Fruit fly (Drosophila melanogaster) whole organism, embryonic: ENCODE measurements around the gene zuc.

Experiments
- Asciz ChIP-seq: fragments of 200-800 bp; sonication (Bioruptor generic); optimal IDR thresholded peaks from 2 replicates; lab custom pipeline; 2017; ENCODE audit warnings: missing biosample characterization, mild to moderate bottlenecking, missing genetic modification characterization, missing genetic modification reagents
- B-H2 ChIP-seq: fragments of 200-800 bp; sonication (Bioruptor generic); optimal IDR thresholded peaks from 2 replicates; lab custom pipeline; 2018; ENCODE audit warnings: missing biosample characterization, mild to moderate bottlenecking, missing genetic modification characterization
- BEAF-32 ChIP-seq: fragments of 200-800 bp; sonication (Bioruptor generic); optimal IDR thresholded peaks from 3 replicates; lab custom pipeline; 2017; ENCODE audit warnings: missing biosample characterization, missing genetic modification characterization, mild to moderate bottlenecking, moderate library complexity, missing genetic modification reagents
- CG1024 ChIP-seq: fragments of 200-800 bp; sonication (Bioruptor generic); IDR thresholded peaks from 2 replicates; pipeline ENCODE4 v1.3.6; 2022; ENCODE audit warnings: missing biosample characterization, missing genetic modification characterization
- CG11456 ChIP-seq: fragments of 200-800 bp; sonication (Bioruptor generic); IDR thresholded peaks from 3 replicates; pipeline ENCODE4 v1.3.6; 2022; ENCODE audit warnings: missing biosample characterization, missing genetic modification characterization
- CG11695 ChIP-seq: fragments of 200-800 bp; sonication (Bioruptor generic); IDR thresholded peaks from 3 replicates; pipeline ENCODE4 v1.3.6; 2022; ENCODE audit warnings: missing biosample characterization, missing genetic modification characterization
- CG12391 ChIP-seq: fragments of 200-800 bp; sonication (Bioruptor generic); optimal IDR thresholded peaks from 3 replicates; lab custom pipeline; 2018; ENCODE audit warnings: missing biosample characterization, mild to moderate bottlenecking, missing genetic modification characterization, moderate library complexity
- CG16863 ChIP-seq: fragments of 200-800 bp; sonication (Bioruptor generic); optimal IDR thresholded peaks from 3 replicates; lab custom pipeline; 2016; ENCODE audit warnings: missing biosample characterization, missing genetic modification characterization
- CG1832 ChIP-seq: fragments of 200-800 bp; sonication (Bioruptor generic); optimal IDR thresholded peaks from 2 replicates; lab custom pipeline; 2017; ENCODE audit warnings: missing biosample characterization, mild to moderate bottlenecking, missing genetic modification characterization, inconsistent platforms
- CG30020 ChIP-seq: fragments of 200-800 bp; optimal IDR thresholded peaks from 2 replicates; lab custom pipeline; 2019; ENCODE audit warnings: missing biosample characterization, mild to moderate bottlenecking, missing genetic modification characterization, moderate library complexity
- CG33213 ChIP-seq: fragments of 200-800 bp; sonication (Bioruptor generic); optimal IDR thresholded peaks from 3 replicates; lab custom pipeline; 2016; ENCODE audit warnings: missing biosample characterization, missing genetic modification characterization
- CG34224 ChIP-seq: fragments of 200-800 bp; sonication (Bioruptor generic); IDR thresholded peaks from 3 replicates; pipeline ENCODE4 v1.3.6; 2022; ENCODE audit warnings: missing biosample characterization, missing genetic modification characterization; ENCODE audit not compliant: partially characterized antibody
- CG42726 ChIP-seq: fragments of 200-800 bp; sonication (Bioruptor generic); IDR thresholded peaks from 2 replicates; pipeline ENCODE4 v1.3.6; 2022; ENCODE audit warnings: missing biosample characterization, missing genetic modification characterization; ENCODE audit not compliant: partially characterized antibody
- CG4820 ChIP-seq: fragments of 200-800 bp; sonication (Bioruptor generic); optimal IDR thresholded peaks from 3 replicates; lab custom pipeline; 2016; ENCODE audit warnings: missing biosample characterization, missing genetic modification characterization
- CG6654 ChIP-seq: fragments of 200-800 bp; sonication (Bioruptor generic); optimal IDR thresholded peaks from 2 replicates; lab custom pipeline; 2017; ENCODE audit warnings: missing biosample characterization, mild to moderate bottlenecking, missing genetic modification characterization
- CG7357 ChIP-seq: fragments of 200-800 bp; sonication (Bioruptor generic); IDR thresholded peaks from 3 replicates; pipeline ENCODE4 v1.3.6; 2022; ENCODE audit warnings: missing biosample characterization, missing genetic modification characterization
- CG7372 ChIP-seq: fragments of 200-800 bp; sonication (Bioruptor generic); IDR thresholded peaks from 2 replicates; pipeline ENCODE4 v1.3.6; 2022; ENCODE audit warnings: missing biosample characterization, missing genetic modification characterization
- D19B ChIP-seq: fragments of 200-800 bp; sonication (Bioruptor generic); optimal IDR thresholded peaks from 2 replicates; lab custom pipeline; 2017; ENCODE audit warnings: missing biosample characterization, mild to moderate bottlenecking, missing genetic modification characterization
- ERR ChIP-seq: fragments of 200-800 bp; sonication (Bioruptor generic); optimal IDR thresholded peaks from 2 replicates; lab custom pipeline; 2016; ENCODE audit warnings: missing biosample characterization, missing genetic modification characterization
- Ets65A ChIP-seq: fragments of 200-800 bp; sonication (Bioruptor generic); peaks from one replicate; lab custom pipeline; 2016; ENCODE audit warnings: missing biosample characterization, missing genetic modification characterization
- Jarid2 ChIP-seq: fragments of 200-800 bp; sonication (Bioruptor generic); optimal IDR thresholded peaks from 3 replicates; lab custom pipeline; 2017; ENCODE audit warnings: mild to moderate bottlenecking, missing biosample characterization, missing genetic modification reagents, missing genetic modification characterization
- Kr ChIP-seq: fragments of 200-800 bp; sonication (Bioruptor generic); optimal IDR thresholded peaks from 2 replicates; lab custom pipeline; 2017; ENCODE audit warnings: missing biosample characterization, mild to moderate bottlenecking, missing genetic modification characterization
- Lpt ChIP-seq: fragments of >200 bp; optimal IDR thresholded peaks from 2 replicates; lab custom pipeline; 2018; ENCODE audit warnings: missing biosample characterization, missing genetic modification characterization
- Med ChIP-seq: fragments of 200-800 bp; sonication (Bioruptor generic); peaks from one replicate; lab custom pipeline; 2016; ENCODE audit warnings: missing biosample characterization, missing genetic modification characterization, mild to moderate bottlenecking, inconsistent platforms, moderate library complexity
- Meics ChIP-seq: fragments of 200-800 bp; sonication (Bioruptor generic); optimal IDR thresholded peaks from 2 replicates; lab custom pipeline; 2017; ENCODE audit warnings: missing biosample characterization, mild to moderate bottlenecking, missing genetic modification characterization
- NK7.1 ChIP-seq: fragments of 200-800 bp; sonication (Bioruptor generic); optimal IDR thresholded peaks from 3 replicates; lab custom pipeline; 2016; ENCODE audit warnings: missing biosample characterization, missing genetic modification characterization
- Nf-YC ChIP-seq: fragments of 200-800 bp; optimal IDR thresholded peaks from 3 replicates; lab custom pipeline; 2019; ENCODE audit warnings: missing biosample characterization, mild to moderate bottlenecking, missing genetic modification characterization, moderate library complexity
- NfI ChIP-seq: fragments of 200-800 bp; sonication (Bioruptor generic); optimal IDR thresholded peaks from 3 replicates; lab custom pipeline; 2018; ENCODE audit warnings: missing biosample characterization, mild to moderate bottlenecking, missing genetic modification characterization, moderate library complexity
- Optix ChIP-seq: fragments of 200-800 bp; sonication (Bioruptor generic); IDR thresholded peaks from 3 replicates; pipeline ENCODE4 v1.3.6; 2022; ENCODE audit warnings: missing biosample characterization, missing genetic modification characterization
- Taf1 ChIP-seq: fragments of 200-800 bp; sonication (Bioruptor generic); IDR thresholded peaks from 2 replicates; pipeline ENCODE4 v1.3.6; 2022; ENCODE audit warnings: missing biosample characterization, missing genetic modification characterization
- ara ChIP-seq: fragments of 200-800 bp; sonication (Bioruptor generic); IDR thresholded peaks from 2 replicates; pipeline ENCODE4 v1.3.6; 2022; ENCODE audit warnings: missing biosample characterization, missing genetic modification characterization
- bigmax ChIP-seq: fragments of 200-800 bp; sonication (Bioruptor generic); optimal IDR thresholded peaks from 2 replicates; lab custom pipeline; 2018; ENCODE audit warnings: missing biosample characterization, mild to moderate bottlenecking, missing genetic modification characterization
- dan ChIP-seq: fragments of 200-800 bp; sonication (Bioruptor generic); IDR thresholded peaks from 2 replicates; pipeline ENCODE4 v1.3.6; 2022; ENCODE audit warnings: missing biosample characterization, missing genetic modification characterization
- esg ChIP-seq: fragments of 200-800 bp; sonication (Bioruptor generic); conservative IDR thresholded peaks from 2 replicates; pipeline ENCODE4 v1.3.6; 2022; ENCODE audit warnings: missing biosample characterization, missing genetic modification characterization
- fd3F ChIP-seq: fragments of 200-800 bp; sonication (Bioruptor generic); optimal IDR thresholded peaks from 2 replicates; lab custom pipeline; 2018; ENCODE audit warnings: missing biosample characterization, mild to moderate bottlenecking, missing genetic modification characterization, moderate library complexity
- jumu ChIP-seq: fragments of 200-800 bp; sonication (Bioruptor generic); optimal IDR thresholded peaks from 3 replicates; lab custom pipeline; 2016; ENCODE audit warnings: missing biosample characterization, missing genetic modification characterization
- kni ChIP-seq: fragments of 200-800 bp; sonication (Bioruptor generic); optimal IDR thresholded peaks from 3 replicates; lab custom pipeline; 2017; ENCODE audit warnings: mild to moderate bottlenecking, missing biosample characterization, missing genetic modification reagents, missing genetic modification characterization
- lbe ChIP-seq: fragments of 200-800 bp; sonication (Bioruptor generic); optimal IDR thresholded peaks from 2 replicates; lab custom pipeline; 2016; ENCODE audit warnings: missing biosample characterization, mild to moderate bottlenecking, missing genetic modification characterization
- nerfin-1 ChIP-seq: fragments of 200-800 bp; sonication (Bioruptor generic); optimal IDR thresholded peaks from 3 replicates; lab custom pipeline; 2019; ENCODE audit warnings: missing biosample characterization, mild to moderate bottlenecking, missing genetic modification characterization, moderate library complexity
- pfk ChIP-seq: fragments of 200-800 bp; sonication (Bioruptor generic); optimal IDR thresholded peaks from 2 replicates; lab custom pipeline; 2018; ENCODE audit warnings: missing biosample characterization, mild to moderate bottlenecking, missing genetic modification characterization, moderate library complexity
- pho ChIP-seq: fragments of 200-800 bp; sonication (Bioruptor generic); optimal IDR thresholded peaks from 2 replicates; lab custom pipeline; 2016; ENCODE audit warnings: missing biosample characterization, missing genetic modification characterization
- row ChIP-seq: fragments of 200-800 bp; sonication (Bioruptor generic); IDR thresholded peaks from 3 replicates; pipeline ENCODE4 v1.3.6; 2022; ENCODE audit warnings: missing biosample characterization, missing genetic modification characterization
- sim ChIP-seq: fragments of 200-800 bp; sonication (Bioruptor generic); IDR thresholded peaks from 2 replicates; pipeline ENCODE4 v1.3.6; 2022; ENCODE audit warnings: missing biosample characterization, missing genetic modification characterization
- so ChIP-seq: fragments of 200-800 bp; sonication (Bioruptor generic); IDR thresholded peaks from 3 replicates; pipeline ENCODE4 v1.3.6; 2022; ENCODE audit warnings: missing biosample characterization, missing genetic modification characterization
- tap ChIP-seq: fragments of 200-800 bp; optimal IDR thresholded peaks from 3 replicates; lab custom pipeline; 2019; ENCODE audit warnings: missing biosample characterization, mild to moderate bottlenecking, missing genetic modification characterization, moderate library complexity
- tgo ChIP-seq: fragments of 200-800 bp; sonication (Bioruptor generic); IDR thresholded peaks from 3 replicates; pipeline ENCODE4 v1.3.6; 2022; ENCODE audit warnings: missing biosample characterization, missing genetic modification characterization
- ttk ChIP-seq: fragments of 200-800 bp; sonication (Bioruptor generic); IDR thresholded peaks from 2 replicates; pipeline ENCODE4 v2.1.2; 2022; ENCODE audit warnings: missing biosample characterization, missing genetic modification characterization
- tx ChIP-seq: fragments of 200-800 bp; sonication (Bioruptor generic); optimal IDR thresholded peaks from 2 replicates; lab custom pipeline; 2016; ENCODE audit warnings: missing biosample characterization, missing genetic modification characterization
- vfl ChIP-seq: fragments of 200-800 bp; sonication (Bioruptor generic); optimal IDR thresholded peaks from 2 replicates; lab custom pipeline; 2016; ENCODE audit warnings: missing biosample characterization, missing genetic modification characterization

zuc gene

dm6 chr2L:12028102-12028501, 38.4 kb upstream of the zuc start (continued):
- TF ChIP-seq Asciz (GFP tag; lab: Kevin White, UChicago) (no peak), CG7357 (no peak), bigmax (GFP tag; lab: Kevin White, UChicago) (no peak), tap (tag; lab: Kevin White, UChicago) (no peak), tgo (GFP tag; lab: Robert Waterston, UW) (no peak), jumu (GFP tag; lab: Kevin White, UChicago) (no peak), kni (GFP tag; lab: Kevin White, UChicago) (peak; percentile 51), Kr (no peak), CG1024 (GFP tag; lab: Robert Waterston, UW) (no peak), CG12391 (tag; lab: Kevin White, UChicago) (no peak), NK7.1 (no peak), CG16863 (GFP tag; lab: Kevin White, UChicago) (no peak), D19B (GFP tag; lab: Kevin White, UChicago) (peak; percentile 46), lbe (GFP tag; lab: Kevin White, UChicago) (no peak), CG7372 (GFP tag; lab: Robert Waterston, UW) (no peak), CG11456 (GFP tag; lab: Robert Waterston, UW) (0 out of 3 replicates have a peak, but pooled peaks have one; percentile 21), vfl (GFP tag; lab: Kevin White, UChicago) (no peak), B-H2 (no peak), Taf1 (GFP tag; lab: Robert Waterston, UW) (no peak), tx (no peak), CG33213 (GFP tag; lab: Kevin White, UChicago) (no peak), fd3F (GFP tag; lab: Kevin White, UChicago) (no peak)

dm6 chr2L:12027435-12027834, 37.8 kb upstream of the zuc start, which contains the start of gene dmGlut:
Gene dmGlut (plus strand): TSS chr2L:12027438.
- TF ChIP-seq sim (GFP tag; lab: Robert Waterston, UW) = no peak
- peak; percentile 64 for TF ChIP-seq Ets65A (GFP tag; lab: Kevin White, UChicago)
- no peak for TF ChIP-seq ERR (GFP tag; lab: Kevin White, UChicago)
- TF ChIP-seq esg (GFP tag; lab: Robert Waterston, UW) = no peak
- TF ChIP-seq CG42726 = no peak
- TF ChIP-seq dan (GFP tag; lab: Robert Waterston, UW) = no peak
- TF ChIP-seq CG11695 = no peak
- no peak for TF ChIP-seq CG30020 (tag; lab: Kevin White, UChicago)
- no peak for TF ChIP-seq so (GFP tag; lab: Robert Waterston, UW)
- 0 out of 2 replicates have a peak, but pooled peaks have one; percentile 5 for TF ChIP-seq ara (GFP tag; lab: Robert Waterston, UW)
- peak; percentile 23 for TF ChIP-seq Jarid2 (GFP tag; lab: Kevin White, UChicago)
- no peak for TF ChIP-seq row (GFP tag; lab: Robert Waterston, UW)
- TF ChIP-seq pho (GFP tag; lab: Kevin White, UChicago) = no peak
- no peak for TF ChIP-seq pfk (GFP tag; lab: Kevin White, UChicago)
- TF ChIP-seq ttk (GFP tag; lab: Robert Waterston, UW) = no peak
- 0 out of 3 replicates have a peak, but pooled peaks have one; percentile 19 for TF ChIP-seq Optix (GFP tag; lab: Robert Waterston, UW)
- no peak for TF ChIP-seq NfI
- TF ChIP-seq BEAF-32 (GFP tag; lab: Kevin White, UChicago) = no peak
- TF ChIP-seq Nf-YC (tag; lab: Kevin White, UChicago) = no peak
- TF ChIP-seq CG1832 = no peak
- no peak for TF ChIP-seq nerfin-1
- no peak for TF ChIP-seq CG4820 (GFP tag; lab: Kevin White, UChicago)
- peak; percentile 42 for TF ChIP-seq Med (GFP tag; lab: Kevin White, UChicago)
- TF ChIP-seq CG6654 = no peak
- TF ChIP-seq Lpt (GFP tag; lab: Kevin White, UChicago) = no peak
- no peak for TF ChIP-seq Meics
- no peak for TF ChIP-seq CG34224 (GFP tag; lab: Robert Waterston, UW)
- TF ChIP-seq, all 482 proteins: peak for 5
